Fruit fly (Drosophila melanogaster) whole organism, pupa: ENCODE measurements around the gene bel.

ENCODE experiments used
- CG10348 ChIP-seq: fragments of 200-800 bp; sonication (Bioruptor generic); IDR thresholded peaks from 2 replicates; pipeline ENCODE4 v1.3.6; 2022; ENCODE audit warnings: missing biosample characterization, missing genetic modification characterization
- CG12605 ChIP-seq: fragments of 200-800 bp; sonication (Bioruptor generic); IDR thresholded peaks from 2 replicates; pipeline ENCODE4 v1.3.6; 2022; ENCODE audit warnings: missing biosample characterization, missing genetic modification characterization
- CG13204 ChIP-seq: fragments of 200-800 bp; sonication (Bioruptor generic); optimal IDR thresholded peaks from 2 replicates; lab custom pipeline; 2018; ENCODE audit warnings: missing biosample characterization, mild to moderate bottlenecking, missing genetic modification characterization, moderate library complexity
- CG14655 ChIP-seq: fragments of 200-800 bp; sonication (Bioruptor generic); optimal IDR thresholded peaks from 3 replicates; lab custom pipeline; 2017; ENCODE audit warnings: mild to moderate bottlenecking, missing biosample characterization, missing genetic modification reagents, missing genetic modification characterization
- CG15710 ChIP-seq: fragments of 200-800 bp; sonication (Bioruptor generic); optimal IDR thresholded peaks from 2 replicates; lab custom pipeline; 2018; ENCODE audit warnings: missing biosample characterization, mild to moderate bottlenecking, missing genetic modification characterization, moderate library complexity
- CG17806 ChIP-seq: fragments of 200-800 bp; sonication (Bioruptor generic); optimal IDR thresholded peaks from 2 replicates; lab custom pipeline; 2018; ENCODE audit warnings: missing biosample characterization, mild to moderate bottlenecking, missing genetic modification characterization, moderate library complexity
- CG32121 ChIP-seq: fragments of 200-800 bp; sonication (Bioruptor generic); IDR thresholded peaks from 2 replicates; pipeline ENCODE4 v1.3.6; 2022; ENCODE audit warnings: missing biosample characterization, missing genetic modification characterization
- CG34367 ChIP-seq: fragments of 200-800 bp; sonication (Bioruptor generic); optimal IDR thresholded peaks from 2 replicates; lab custom pipeline; 2018; ENCODE audit warnings: missing biosample characterization, mild to moderate bottlenecking, missing genetic modification characterization
- CG4496 ChIP-seq: fragments of 200-800 bp; sonication (Bioruptor generic); IDR thresholded peaks from 3 replicates; pipeline ENCODE4 v1.3.6; 2022; ENCODE audit warnings: missing biosample characterization, missing genetic modification characterization
- CG8159 ChIP-seq: fragments of 200-800 bp; sonication (Bioruptor generic); optimal IDR thresholded peaks from 3 replicates; lab custom pipeline; 2018; ENCODE audit warnings: missing biosample characterization, mild to moderate bottlenecking, missing genetic modification characterization, moderate library complexity
- CG8301 ChIP-seq: fragments of 200-800 bp; sonication (Bioruptor generic); optimal IDR thresholded peaks from 2 replicates; lab custom pipeline; 2018; ENCODE audit warnings: missing biosample characterization, mild to moderate bottlenecking, missing genetic modification characterization
- CG9948 ChIP-seq: fragments of 200-800 bp; sonication (Bioruptor generic); optimal IDR thresholded peaks from 2 replicates; lab custom pipeline; 2018; ENCODE audit warnings: missing biosample characterization, mild to moderate bottlenecking, missing genetic modification characterization, moderate library complexity
- D1 ChIP-seq: fragments of 200-800 bp; sonication (Bioruptor generic); optimal IDR thresholded peaks from 2 replicates; lab custom pipeline; 2018; ENCODE audit warnings: missing biosample characterization, mild to moderate bottlenecking, missing genetic modification characterization, moderate library complexity
- EcR ChIP-seq: fragments of 200-800 bp; sonication (Bioruptor generic); optimal IDR thresholded peaks from 3 replicates; lab custom pipeline; 2019; ENCODE audit warnings: missing biosample characterization, missing genetic modification characterization, mild to moderate bottlenecking, moderate library complexity, missing genetic modification reagents
- Ets98B ChIP-seq: fragments of 200-800 bp; sonication (Bioruptor generic); IDR thresholded peaks from 2 replicates; pipeline ENCODE4 v1.3.6; 2022; ENCODE audit warnings: missing biosample characterization, missing genetic modification characterization
- Pif1A ChIP-seq: fragments of 200-800 bp; sonication (Bioruptor generic); optimal IDR thresholded peaks from 3 replicates; lab custom pipeline; 2016; ENCODE audit warnings: missing biosample characterization, missing genetic modification characterization
- Pif1B ChIP-seq: fragments of 200-800 bp; sonication (Bioruptor generic); optimal IDR thresholded peaks from 3 replicates; lab custom pipeline; 2016; ENCODE audit warnings: missing biosample characterization, missing genetic modification characterization
- Snoo ChIP-seq: fragments of 200-800 bp; sonication (Bioruptor generic); optimal IDR thresholded peaks from 3 replicates; lab custom pipeline; 2017; ENCODE audit warnings: missing biosample characterization, mild to moderate bottlenecking, missing genetic modification characterization, inconsistent platforms
- fd96Ca ChIP-seq: fragments of 200-800 bp; sonication (Bioruptor generic); IDR thresholded peaks from 3 replicates; pipeline ENCODE4 v1.3.6; 2022; ENCODE audit warnings: missing biosample characterization, missing genetic modification characterization
- gl ChIP-seq: fragments of 200-800 bp; sonication (Bioruptor generic); optimal IDR thresholded peaks from 2 replicates; lab custom pipeline; 2018; ENCODE audit warnings: missing biosample characterization, mild to moderate bottlenecking, missing genetic modification characterization
- rn ChIP-seq: fragments of 200-800 bp; sonication (Bioruptor generic); IDR thresholded peaks from 2 replicates; pipeline ENCODE4 v1.3.6; 2022; ENCODE audit warnings: missing biosample characterization, missing genetic modification characterization

bel gene

dm6 chr3R:8680611-8681010 lies 20.1 kb upstream of the bel start:
- TF ChIP-seq Pif1B (no peak), CG8301 (tag; lab: Kevin White, UChicago) (no peak), gl (no peak), Pif1A (GFP tag; lab: Kevin White, UChicago) (no peak), EcR (GFP tag; lab: Kevin White, UChicago) (no peak), CG4496 (no peak), CG10348 (GFP tag; lab: Robert Waterston, UW) (no peak), rn (GFP tag; lab: Robert Waterston, UW) (no peak), CG13204 (GFP tag; lab: Kevin White, UChicago) (no peak), Ets98B (no peak), Snoo (tag; lab: Kevin White, UChicago) (no peak), fd96Ca (GFP tag; lab: Robert Waterston, UW) (no peak), CG17806 (tag; lab: Kevin White, UChicago) (no peak), CG15710 (tag; lab: Kevin White, UChicago) (no peak), CG9948 (tag; lab: Kevin White, UChicago) (no peak), CG34367 (tag; lab: Kevin White, UChicago) (no peak), CG32121 (GFP tag; lab: Robert Waterston, UW) (no peak)

- TF ChIP-seq CG15710 (tag; lab: Kevin White, UChicago): no peak
- no peak for TF ChIP-seq CG8159 (tag; lab: Kevin White, UChicago)
- no peak for TF ChIP-seq CG13204 (GFP tag; lab: Kevin White, UChicago)
- TF ChIP-seq CG34367 (tag; lab: Kevin White, UChicago): no peak
- no peak for TF ChIP-seq Pif1A (GFP tag; lab: Kevin White, UChicago)
- TF ChIP-seq gl: no peak
- TF ChIP-seq CG32121 (GFP tag; lab: Robert Waterston, UW): no peak
- no peak for TF ChIP-seq Ets98B
- no peak for TF ChIP-seq CG14655 (GFP tag; lab: Kevin White, UChicago)
- no peak for TF ChIP-seq Snoo (tag; lab: Kevin White, UChicago)
- no peak for TF ChIP-seq CG9948 (tag; lab: Kevin White, UChicago)
- TF ChIP-seq fd96Ca (GFP tag; lab: Robert Waterston, UW): no peak
- no peak for TF ChIP-seq CG8301 (tag; lab: Kevin White, UChicago)
- TF ChIP-seq Pif1B: no peak
- TF ChIP-seq D1: no peak
- TF ChIP-seq CG4496: no peak
Measured at dm6 chr3R:8679934-8680333, 19.4 kb upstream of the bel start, which contains the start of gene CG33325. CG33325 (minus strand) TSS chr3R:8680034.

dm6 chr3R:8676560-8677000 lies 16.0 kb upstream of the bel start, which contains the start of the genes Unc50, CG11755 and CG8043:
Unc50 (minus strand) TSS chr3R:8676613.
CG11755 (plus strand) TSS chr3R:8676915.
CG8043 (plus strand) TSS chr3R:8676915.
- no peak for TF ChIP-seq Pif1A (GFP tag; lab: Kevin White, UChicago)
- no peak for TF ChIP-seq D1
- no peak for TF ChIP-seq EcR (GFP tag; lab: Kevin White, UChicago)
- peak; percentile 34; the same call in 1 of the 2 replicates for TF ChIP-seq rn (GFP tag; lab: Robert Waterston, UW)
- TF ChIP-seq Pif1B: peak; percentile 62
- peak; percentile 75 for TF ChIP-seq CG8159 (tag; lab: Kevin White, UChicago)
- TF ChIP-seq CG14655 (GFP tag; lab: Kevin White, UChicago): no peak
- 0 out of 2 replicates have a peak, but pooled peaks have one; percentile 50 for TF ChIP-seq CG32121 (GFP tag; lab: Robert Waterston, UW)
- no peak for TF ChIP-seq CG17806 (tag; lab: Kevin White, UChicago)
- peak; percentile 59 for TF ChIP-seq Snoo (tag; lab: Kevin White, UChicago)
- TF ChIP-seq CG4496: no peak
- TF ChIP-seq CG8301 (tag; lab: Kevin White, UChicago): no peak
- peak; percentile 27; the same call in 1 of the 2 replicates for TF ChIP-seq CG10348 (GFP tag; lab: Robert Waterston, UW)
- no peak for TF ChIP-seq CG13204 (GFP tag; lab: Kevin White, UChicago)
- TF ChIP-seq gl: no peak
- TF ChIP-seq Ets98B: peak; percentile 51
- peak; percentile 67 for TF ChIP-seq CG9948 (tag; lab: Kevin White, UChicago)
- peak; percentile 66 for TF ChIP-seq CG15710 (tag; lab: Kevin White, UChicago)
- peak; percentile 73 for TF ChIP-seq fd96Ca (GFP tag; lab: Robert Waterston, UW)
- peak; percentile 56 for TF ChIP-seq CG34367 (tag; lab: Kevin White, UChicago)
- TF ChIP-seq CG12605: no peak
- TF ChIP-seq, all 21 proteins: peak for 11

- TF ChIP-seq CG17806 (tag; lab: Kevin White, UChicago) (peak; percentile 31), CG8159 (tag; lab: Kevin White, UChicago) (peak; percentile 25), rn (GFP tag; lab: Robert Waterston, UW) (no peak), CG32121 (GFP tag; lab: Robert Waterston, UW) (peak; percentile 34; the same call in 1 of the 2 replicates), CG15710 (tag; lab: Kevin White, UChicago) (peak; percentile 27), CG9948 (tag; lab: Kevin White, UChicago) (peak; percentile 16)
Measured at dm6 chr3R:8673803-8674234, 13.3 kb upstream of the bel start, which contains the start of gene mRpL19. mRpL19 (plus strand) TSS chr3R:8674109.

- TF ChIP-seq CG17806 (tag; lab: Kevin White, UChicago): peak; percentile 49
- no peak for TF ChIP-seq CG32121 (GFP tag; lab: Robert Waterston, UW)
- TF ChIP-seq CG15710 (tag; lab: Kevin White, UChicago): peak; percentile 46
- TF ChIP-seq CG4496: peak; percentile 42; the same call in 1 of the 3 replicates
- TF ChIP-seq CG12605: peak; percentile 50; the same call in 1 of the 2 replicates
- peak; percentile 40 for TF ChIP-seq CG34367 (tag; lab: Kevin White, UChicago)
- peak; percentile 53 for TF ChIP-seq CG14655 (GFP tag; lab: Kevin White, UChicago)
- TF ChIP-seq rn (GFP tag; lab: Robert Waterston, UW): no peak
- no peak for TF ChIP-seq CG13204 (GFP tag; lab: Kevin White, UChicago)
- peak; percentile 58 for TF ChIP-seq CG8159 (tag; lab: Kevin White, UChicago)
- peak; percentile 37 for TF ChIP-seq Pif1A (GFP tag; lab: Kevin White, UChicago)
- TF ChIP-seq CG10348 (GFP tag; lab: Robert Waterston, UW): no peak
- peak; percentile 46 for TF ChIP-seq CG9948 (tag; lab: Kevin White, UChicago)
- TF ChIP-seq EcR (GFP tag; lab: Kevin White, UChicago): no peak
- TF ChIP-seq Pif1B: peak; percentile 16
- TF ChIP-seq Snoo (tag; lab: Kevin White, UChicago): no peak
- peak; percentile 20 for TF ChIP-seq gl
- TF ChIP-seq CG8301 (tag; lab: Kevin White, UChicago): peak; percentile 49
- TF ChIP-seq fd96Ca (GFP tag; lab: Robert Waterston, UW): no peak
- peak; percentile 17 for TF ChIP-seq D1
- peak; percentile 56 for TF ChIP-seq Ets98B
Measured at dm6 chr3R:8670529-8671491, 10.2 kb upstream of the bel start, which contains the start of gene p. p (minus strand) TSS chr3R:8670684.
